Fruit fly (Drosophila melanogaster): ENCODE data around the gene LeuRS.

The LeuRS gene

DNA sequence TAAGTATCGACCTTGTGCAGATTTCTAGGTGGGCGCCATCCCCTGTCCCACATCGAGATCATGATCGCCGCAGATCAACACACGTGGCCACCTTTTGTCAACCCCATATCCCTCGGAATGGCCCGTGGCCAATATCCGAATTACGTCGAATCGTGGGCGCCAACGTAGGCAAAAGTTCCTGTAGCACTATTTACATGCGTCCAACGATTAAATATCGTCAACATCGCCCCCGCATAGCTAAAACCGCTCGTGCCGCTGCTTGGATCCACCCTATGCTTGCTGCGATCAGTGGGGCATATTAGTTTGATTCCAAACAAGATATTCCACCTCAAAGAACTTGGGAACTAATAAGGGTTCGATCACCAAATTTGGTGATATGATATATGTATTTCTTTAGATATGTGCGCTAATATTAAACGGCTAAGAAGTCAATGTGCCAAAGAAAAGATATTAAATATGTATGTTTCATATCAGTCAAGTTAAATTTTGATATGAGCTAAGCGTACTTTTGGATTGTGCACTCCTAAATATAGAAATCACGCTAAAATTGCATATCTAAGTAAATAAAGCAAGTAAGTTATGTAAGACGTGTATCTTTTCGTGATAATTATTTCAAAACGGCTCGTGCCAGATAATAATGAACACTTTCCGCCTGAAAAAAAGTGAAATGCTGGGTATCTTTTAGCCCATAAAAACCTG is 37.2 kb downstream of the LeuRS start (continued):
- TF ChIP-seq dpn (GFP tag; optimal IDR thresholded peaks at IDR 0.05): peak; percentile 50 to 64
- peak; percentile 58 for TF ChIP-seq NfI (GFP tag; optimal IDR thresholded peaks at IDR 0.05)
- TF ChIP-seq Atf-2 (GFP tag; optimal IDR thresholded peaks at IDR 0.05): peak; percentile 28
- TF ChIP-seq chinmo (GFP tag; IDR thresholded peaks at IDR 0.05; ENCODE audit: partially characterized antibody): peak; percentile 53; the same call in 1 of the 4 replicates
- peak; percentile 4 for TF ChIP-seq caup (GFP tag; optimal IDR thresholded peaks at IDR 0.05; ENCODE audit: severe bottlenecking)
- peak; percentile 56 for TF ChIP-seq grau (tag; optimal IDR thresholded peaks at IDR 0.05)
- TF ChIP-seq sr (GFP tag; IDR thresholded peaks at IDR 0.05): peak; percentile 95
- TF ChIP-seq pan (optimal IDR thresholded peaks at IDR 0.05): peak in 1 of 2 experiments; percentile 11
- TF ChIP-seq pan (GFP tag; optimal IDR thresholded peaks at IDR 0.05 in 1 of 2, IDR thresholded peaks at IDR 0.05 in 1 of 2): no peak
- peak; percentile 1 for TF ChIP-seq CG1602 (GFP tag; optimal IDR thresholded peaks at IDR 0.05)
- TF ChIP-seq tin (GFP tag; optimal IDR thresholded peaks at IDR 0.05): peak; percentile 33
- TF ChIP-seq CG11723 (GFP tag; optimal IDR thresholded peaks at IDR 0.05): peak; percentile 40
- TF ChIP-seq crol (GFP tag; IDR thresholded peaks at IDR 0.05): peak; percentile 7; the same call in 1 of the 2 replicates
- TF ChIP-seq CG17829 (tag; optimal IDR thresholded peaks at IDR 0.05): peak; percentile 31
- TF ChIP-seq Aef1 (GFP tag; IDR thresholded peaks at IDR 0.05): peak; percentile 40; the same call in 1 of the 3 replicates
- peak; percentile 5 for TF ChIP-seq pnt (GFP tag; optimal IDR thresholded peaks at IDR 0.05)
- TF ChIP-seq CG12769 (tag; optimal IDR thresholded peaks at IDR 0.05): peak; percentile 85
- TF ChIP-seq CG1024 (GFP tag; IDR thresholded peaks at IDR 0.05): no peak
- peak; percentile 48 for TF ChIP-seq CG13424 (tag; optimal IDR thresholded peaks at IDR 0.05)
- no peak for TF ChIP-seq repo (GFP tag; optimal IDR thresholded peaks at IDR 0.05)
- peak; percentile 52 for TF ChIP-seq CG10543 (GFP tag; optimal IDR thresholded peaks at IDR 0.05)
- no peak for TF ChIP-seq pros (GFP tag; optimal IDR thresholded peaks at IDR 0.05)
- no peak for TF ChIP-seq HmgD (GFP tag; optimal IDR thresholded peaks at IDR 0.05)
- TF ChIP-seq Meics (GFP tag; optimal IDR thresholded peaks at IDR 0.05): peak; percentile 51
- TF ChIP-seq Ssrp (tag; optimal IDR thresholded peaks at IDR 0.05): peak; percentile 33
- no peak for TF ChIP-seq cato (GFP tag; optimal IDR thresholded peaks at IDR 0.05; ENCODE audit: borderline replicate concordance)
- no peak for TF ChIP-seq CG7987 (GFP tag; optimal IDR thresholded peaks at IDR 0.05)
- TF ChIP-seq dimm (GFP tag; IDR thresholded peaks at IDR 0.05): no peak
- no peak for TF ChIP-seq CG7963 (GFP tag; IDR thresholded peaks at IDR 0.05; ENCODE audit: partially characterized antibody)
- peak; percentile 87 for TF ChIP-seq sens (GFP tag)
- peak; percentile 58 for TF ChIP-seq CG2678 (tag; optimal IDR thresholded peaks at IDR 0.05)
- TF ChIP-seq CG13894 (tag; optimal IDR thresholded peaks at IDR 0.05): no peak
- peak; percentile 10 for TF ChIP-seq CG10267 (tag; optimal IDR thresholded peaks at IDR 0.05)
- TF ChIP-seq CG9817 (tag; optimal IDR thresholded peaks at IDR 0.05): peak; percentile 39
- no peak for TF ChIP-seq CG18764 (GFP tag; optimal IDR thresholded peaks at IDR 0.05)
- TF ChIP-seq CG12659 (GFP tag; optimal IDR thresholded peaks at IDR 0.05): peak; percentile 45
- TF ChIP-seq CG13775 (GFP tag; optimal IDR thresholded peaks at IDR 0.05): peak; percentile 58
- TF ChIP-seq CG4424 (GFP tag; optimal IDR thresholded peaks at IDR 0.05): peak; percentile 33
- peak in 1 of 2 experiments; percentile 38 for TF ChIP-seq Hr51 (GFP tag; optimal IDR thresholded peaks at IDR 0.05)
- peak; percentile 28 for TF ChIP-seq Hmr (GFP tag; optimal IDR thresholded peaks at IDR 0.05)
- TF ChIP-seq dysf (GFP tag; IDR thresholded peaks at IDR 0.05): peak; percentile 55; the same call in 2 of the 3 replicates
- TF ChIP-seq az2 (GFP tag; optimal IDR thresholded peaks at IDR 0.05): peak; percentile 44
- TF ChIP-seq CG8388 (GFP tag; optimal IDR thresholded peaks at IDR 0.05): peak; percentile 15
- 0 out of 3 replicates have a peak, but pooled peaks have one; percentile 22 for TF ChIP-seq ase (GFP tag; IDR thresholded peaks at IDR 0.05)
- no peak for TF ChIP-seq fd64A (GFP tag; optimal IDR thresholded peaks at IDR 0.05)
- peak; percentile 87 for TF ChIP-seq Ets65A (GFP tag)
- TF ChIP-seq CG1233 (GFP tag; optimal IDR thresholded peaks at IDR 0.05): peak; percentile 16
- TF ChIP-seq Atf3 (GFP tag; optimal IDR thresholded peaks at IDR 0.05): peak; percentile 21
- peak; percentile 72 for TF ChIP-seq Med (GFP tag)
